Worm (Caenorhabditis elegans) whole organism, L3 larva: ENCODE data around the gene idh-1.

Experiments used
- R02D3.7 ChIP-seq: fragments of 150-350 bp; optimal IDR thresholded peaks from 2 replicates; lab custom pipeline; 2014; ENCODE audit warnings: missing biosample characterization, missing genetic modification characterization
- aly-2 ChIP-seq: fragments of 150-350 bp; optimal IDR thresholded peaks from 2 replicates; lab custom pipeline; 2014; ENCODE audit warnings: missing biosample characterization, missing genetic modification characterization
- ama-1 ChIP-seq: fragments of 150-350 bp; optimal IDR thresholded peaks from 2 replicates; lab custom pipeline; 2018
- ceh-16 ChIP-seq: sonication (generic microtip); optimal IDR thresholded peaks from 2 replicates; lab custom pipeline; 2017; ENCODE audit warnings: missing biosample characterization, missing genetic modification characterization
- ceh-28 ChIP-seq: fragments of 150-350 bp; optimal IDR thresholded peaks from 2 replicates; lab custom pipeline; 2014; ENCODE audit warnings: missing biosample characterization, missing genetic modification reagents, missing genetic modification characterization
- ceh-82 ChIP-seq: fragments of 150-350 bp; optimal IDR thresholded peaks from 2 replicates; lab custom pipeline; 2014; ENCODE audit warnings: missing biosample characterization, missing genetic modification characterization
- egl-27 ChIP-seq: sonication (generic microtip); optimal IDR thresholded peaks from 4 replicates; lab custom pipeline; 2017; ENCODE audit warnings: missing biosample characterization, missing genetic modification reagents, missing genetic modification characterization
- elt-1 ChIP-seq: fragments of 150-350 bp; optimal IDR thresholded peaks from 2 replicates; lab custom pipeline; 2014; ENCODE audit warnings: missing biosample characterization, missing genetic modification characterization
- elt-2 ChIP-seq: sonication (generic microtip); optimal IDR thresholded peaks from 2 replicates; lab custom pipeline; 2016; ENCODE audit warnings: missing genetic modification reagents, mild to moderate bottlenecking, missing genetic modification characterization, missing compliant biosample characterization
- eor-1 ChIP-seq, 2 experiments: fragments of 150-350 bp; optimal IDR thresholded peaks; 2 replicates each; lab custom pipeline; 2014 to 2018; ENCODE audit warnings: missing biosample characterization in 2 of 2, missing genetic modification characterization in 2 of 2
- fkh-10 ChIP-seq: sonication (generic microtip); optimal IDR thresholded peaks from 2 replicates; lab custom pipeline; 2017; ENCODE audit warnings: missing biosample characterization, missing genetic modification reagents, missing genetic modification characterization
- fkh-2 ChIP-seq: fragments of 150-350 bp; optimal IDR thresholded peaks from 2 replicates; lab custom pipeline; 2014; ENCODE audit warnings: missing biosample characterization, missing genetic modification reagents, missing genetic modification characterization
- lin-15B ChIP-seq: fragments of 150-350 bp; optimal IDR thresholded peaks from 2 replicates; lab custom pipeline; 2014; ENCODE audit warnings: missing biosample characterization, missing genetic modification characterization
- lin-39 ChIP-seq: fragments of 150-350 bp; optimal IDR thresholded peaks from 2 replicates; lab custom pipeline; 2018; ENCODE audit warnings: missing biosample characterization, missing genetic modification reagents, missing genetic modification characterization
- lsy-12 ChIP-seq: sonication (generic microtip); optimal IDR thresholded peaks from 2 replicates; lab custom pipeline; 2016; ENCODE audit warnings: mild to moderate bottlenecking, missing genetic modification characterization, missing compliant biosample characterization
- mml-1 ChIP-seq: fragments of 150-350 bp; sonication (generic microtip); optimal IDR thresholded peaks from 3 replicates; lab custom pipeline; 2014; ENCODE audit warnings: missing biosample characterization, missing genetic modification characterization
- nhr-11 ChIP-seq: fragments of 150-350 bp; optimal IDR thresholded peaks from 2 replicates; lab custom pipeline; 2014; ENCODE audit warnings: missing biosample characterization, missing genetic modification characterization
- nhr-12 ChIP-seq: fragments of 150-350 bp; optimal IDR thresholded peaks from 2 replicates; lab custom pipeline; 2014; ENCODE audit warnings: missing biosample characterization, missing genetic modification characterization
- nhr-237 ChIP-seq: fragments of 150-350 bp; optimal IDR thresholded peaks from 2 replicates; lab custom pipeline; 2014; ENCODE audit warnings: missing biosample characterization, missing genetic modification characterization
- nhr-25 ChIP-seq: sonication (generic microtip); optimal IDR thresholded peaks from 2 replicates; lab custom pipeline; 2017; ENCODE audit warnings: missing biosample characterization, missing genetic modification characterization
- nhr-43 ChIP-seq: sonication (generic microtip); optimal IDR thresholded peaks from 2 replicates; lab custom pipeline; 2016; ENCODE audit warnings: mild to moderate bottlenecking, missing genetic modification characterization, missing compliant biosample characterization; ENCODE audit not compliant: poor library complexity, severe bottlenecking
- nhr-67 ChIP-seq: fragments of 150-350 bp; optimal IDR thresholded peaks from 2 replicates; lab custom pipeline; 2014; ENCODE audit warnings: missing biosample characterization, missing genetic modification characterization
- nhr-76 ChIP-seq: fragments of 150-350 bp; sonication (generic microtip); optimal IDR thresholded peaks from 5 replicates; lab custom pipeline; 2014; ENCODE audit warnings: missing biosample characterization, missing genetic modification characterization
- nhr-77 ChIP-seq: fragments of 150-350 bp; optimal IDR thresholded peaks from 2 replicates; lab custom pipeline; 2014; ENCODE audit warnings: missing biosample characterization, missing genetic modification characterization
- pha-4 ChIP-seq: fragments of 150-350 bp; optimal IDR thresholded peaks from 2 replicates; lab custom pipeline; 2014; ENCODE audit warnings: missing biosample characterization, missing genetic modification reagents, missing genetic modification characterization
- pqm-1 ChIP-seq: fragments of 150-350 bp; optimal IDR thresholded peaks from 2 replicates; lab custom pipeline; 2017; ENCODE audit warnings: missing biosample characterization, missing genetic modification characterization, inconsistent platforms
- tbx-2 ChIP-seq: sonication (generic microtip); optimal IDR thresholded peaks from 2 replicates; lab custom pipeline; 2016; ENCODE audit warnings: mild to moderate bottlenecking, missing genetic modification characterization, missing compliant biosample characterization
- unc-39 ChIP-seq: sonication (generic microtip); optimal IDR thresholded peaks from 4 replicates; lab custom pipeline; 2017; ENCODE audit warnings: missing biosample characterization, missing genetic modification characterization
- zag-1 ChIP-seq: fragments of 150-350 bp; optimal IDR thresholded peaks from 2 replicates; lab custom pipeline; 2014; ENCODE audit warnings: missing biosample characterization, missing genetic modification characterization
- ztf-11 ChIP-seq: fragments of 150-350 bp; optimal IDR thresholded peaks from 2 replicates; lab custom pipeline; 2014; ENCODE audit warnings: missing biosample characterization, missing genetic modification characterization
- ztf-4 ChIP-seq: fragments of 150-350 bp; optimal IDR thresholded peaks from 2 replicates; lab custom pipeline; 2014; ENCODE audit warnings: missing biosample characterization, missing genetic modification characterization

idh-1 gene

ce11 chrIV:9408004-9408403, 32.9 kb downstream of the idh-1 start, which contains the start of gene F56D5.5:
Gene F56D5.5, minus strand, starts transcription at chrIV:9408104.
- TF ChIP-seq ceh-16 (tag; lab: Kevin White, UChicago) (no peak), ceh-82 (tag; lab: Kevin White, UChicago) (no peak)

- TF ChIP-seq ceh-28 (tag; lab: Kevin White, UChicago) = peak; percentile 67
- TF ChIP-seq fkh-10 (GFP tag; lab: Kevin White, UChicago) = no peak
- peak; percentile 16 for TF ChIP-seq lin-15B (tag; lab: Kevin White, UChicago)
- TF ChIP-seq R02D3.7 (tag; lab: Kevin White, UChicago) = no peak
Observed at ce11 chrIV:9403761-9404420, 37.0 kb downstream of the idh-1 start.

DNA sequence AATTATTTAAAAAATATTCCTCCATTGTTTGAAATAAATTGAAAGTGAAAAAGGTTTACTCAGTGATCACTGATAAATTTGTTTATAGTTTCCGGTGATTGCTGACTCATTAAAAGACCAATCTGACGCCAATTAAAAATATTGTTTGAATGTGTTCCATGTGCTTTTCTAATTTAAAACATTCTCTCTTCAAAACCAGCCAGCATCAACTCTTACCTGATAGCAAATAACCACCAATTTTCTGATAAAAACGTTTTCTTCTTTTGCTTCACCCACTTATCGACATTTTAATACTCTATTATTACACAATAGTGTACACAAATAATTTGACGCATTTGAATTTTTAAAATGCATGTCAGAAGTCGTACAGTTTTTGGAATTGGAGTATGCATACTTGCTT, 39.2 kb downstream of the idh-1 start, which contains the start of gene F56D5.6:
TSS of gene F56D5.6 (plus strand) at position 208 of the 400 bp plus-strand sequence.
- TF ChIP-seq nhr-237 (tag; lab: Kevin White, UChicago) = no peak
- no peak for TF ChIP-seq ama-1 (lab: Kevin White, UChicago)
- peak; percentile 69 for TF ChIP-seq pha-4
- no peak for TF ChIP-seq nhr-43 (tag; lab: Kevin White, UChicago)
- TF ChIP-seq aly-2 (tag; lab: Kevin White, UChicago) = no peak
- TF ChIP-seq elt-1 (tag; lab: Kevin White, UChicago) = no peak
- no peak for TF ChIP-seq ztf-4 (tag; lab: Kevin White, UChicago)
- TF ChIP-seq elt-2 = peak; percentile 81
- TF ChIP-seq nhr-77 (tag; lab: Kevin White, UChicago) = no peak
- TF ChIP-seq ztf-11 (tag; lab: Kevin White, UChicago) = no peak
- no peak for TF ChIP-seq fkh-10 (GFP tag; lab: Kevin White, UChicago)
- TF ChIP-seq nhr-76 (tag; lab: Kevin White, UChicago) = no peak
- no peak for TF ChIP-seq mml-1 (tag; lab: Kevin White, UChicago)
- peak; percentile 75 for TF ChIP-seq pqm-1 (tag; lab: Kevin White, UChicago)
- TF ChIP-seq eor-1 (tag; optimal IDR thresholded peaks at IDR 0.05; lab: Kevin White, UChicago) = no peak

- TF ChIP-seq fkh-10 (GFP tag; lab: Kevin White, UChicago) = no peak
- no peak for TF ChIP-seq R02D3.7 (tag; lab: Kevin White, UChicago)
- no peak for TF ChIP-seq pha-4
- TF ChIP-seq lin-39 (tag; lab: Kevin White, UChicago) = no peak
- TF ChIP-seq eor-1 (tag; optimal IDR thresholded peaks at IDR 0.05; lab: Kevin White, UChicago) = no peak
- no peak for TF ChIP-seq nhr-11 (tag; lab: Kevin White, UChicago)
- TF ChIP-seq unc-39 = no peak
- no peak for TF ChIP-seq nhr-67
- TF ChIP-seq elt-2 = no peak
- TF ChIP-seq ceh-28 (tag; lab: Kevin White, UChicago) = no peak
- no peak for TF ChIP-seq zag-1 (tag; lab: Kevin White, UChicago)
- no peak for TF ChIP-seq fkh-2 (tag; lab: Kevin White, UChicago)
- TF ChIP-seq lsy-12 (tag; lab: Kevin White, UChicago) = no peak
- no peak for TF ChIP-seq egl-27 (tag; lab: Kevin White, UChicago)
- no peak for TF ChIP-seq pqm-1 (tag; lab: Kevin White, UChicago)
Observed at ce11 chrIV:9398512-9398911, 42.4 kb downstream of the idh-1 start, which contains the start of gene F56D5.2. Gene F56D5.2, minus strand, starts transcription at chrIV:9398612.

DNA sequence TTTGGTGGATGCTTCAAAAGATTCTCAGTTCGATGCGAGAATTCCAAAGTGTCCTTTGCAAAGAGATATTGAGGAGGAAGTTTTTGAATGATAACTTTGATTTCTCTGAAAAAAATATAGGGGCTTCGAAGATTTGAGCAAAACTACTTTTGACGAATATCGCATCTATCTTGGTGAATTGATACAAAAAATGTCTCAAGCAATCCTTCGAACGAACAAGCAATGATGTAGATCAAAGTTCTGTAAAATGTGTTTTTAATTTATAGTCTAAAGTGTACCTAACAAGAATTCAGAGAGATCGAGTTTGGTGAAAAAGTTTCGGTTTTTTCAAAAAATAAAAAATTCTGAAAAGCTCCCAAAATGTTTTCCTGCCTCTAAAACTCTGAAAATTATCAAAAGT, 43.6 kb downstream of the idh-1 start, which contains the start of gene F56D5.3:
TSS of gene F56D5.3 (plus strand) at position 301 of the 400 bp plus-strand sequence.
- TF ChIP-seq nhr-12 (tag; lab: Kevin White, UChicago) = no peak
- no peak for TF ChIP-seq eor-1 (tag; optimal IDR thresholded peaks at IDR 0.05; lab: Kevin White, UChicago)
- TF ChIP-seq ceh-28 (tag; lab: Kevin White, UChicago) = no peak
- no peak for TF ChIP-seq pqm-1 (tag; lab: Kevin White, UChicago)
- TF ChIP-seq nhr-25 (tag; lab: Kevin White, UChicago) = no peak
- no peak for TF ChIP-seq nhr-43 (tag; lab: Kevin White, UChicago)
- TF ChIP-seq tbx-2 = no peak
- TF ChIP-seq nhr-76 (tag; lab: Kevin White, UChicago) = no peak
